Worm (Caenorhabditis elegans): ENCODE measurements around the gene grd-11.
A peak's percentile ranks its signal among the peaks of the same experiment; 100 is the strongest.

grd-11 gene

ce11 chrV:20380320-20380719 lies 23.7 kb downstream of the grd-11 start, which contains the start of gene K02E2.6:
K02E2.6 (plus strand) TSS chrV:20380561.
- no peak for TF ChIP-seq efl-1 (GFP tag; optimal IDR thresholded peaks at IDR 0.05)

- TF ChIP-seq let-607 (tag; optimal IDR thresholded peaks at IDR 0.05) (peak in 1 of 2 experiments; percentile 63), K12H6.12 (tag; optimal IDR thresholded peaks at IDR 0.05) (peak; percentile 40), lin-35 (GFP tag; optimal IDR thresholded peaks at IDR 0.05) (no peak), lin-40 (tag; optimal IDR thresholded peaks at IDR 0.05) (peak; percentile 19), hmg-1.2 (GFP tag; IDR thresholded peaks at IDR 0.05) (peak; percentile 87; the same call in 1 of the 2 replicates), chd-7 (tag; optimal IDR thresholded peaks at IDR 0.05) (no peak)
Observed at ce11 chrV:20383065-20383609, 26.6 kb downstream of the grd-11 start, which contains the start of gene K02E2.11. K02E2.11 (plus strand) TSS chrV:20383315.

ce11 chrV:20386942-20387341 lies 30.4 kb downstream of the grd-11 start, which contains the start of gene K02E2.7:
K02E2.7 (minus strand) TSS chrV:20387042.
- TF ChIP-seq rpc-1 (optimal IDR thresholded peaks at IDR 0.05) (no peak), rpc-1 (tag; optimal IDR thresholded peaks at IDR 0.05) (no peak), madf-8 (GFP tag; conservative IDR thresholded peaks at IDR 0.05) (no peak), dox-1 (GFP tag; IDR thresholded peaks at IDR 0.05) (no peak), F55B11.4 (tag; optimal IDR thresholded peaks at IDR 0.05; ENCODE audit: borderline replicate concordance, insufficient read depth) (no peak), ztf-28 (GFP tag; IDR thresholded peaks at IDR 0.05) (no peak), madf-10 (tag; optimal IDR thresholded peaks at IDR 0.05) (no peak), ceh-100 (GFP tag; IDR thresholded peaks at IDR 0.05) (no peak), K11D2.4 (GFP tag; IDR thresholded peaks at IDR 0.05) (no peak), attf-3 (GFP tag; conservative IDR thresholded peaks at IDR 0.05) (no peak)

ce11 chrV:20387415-20387814 lies 30.8 kb downstream of the grd-11 start, which contains the start of gene F53H2.1:
F53H2.1 (plus strand) TSS chrV:20387715.
- no peak for TF ChIP-seq ceh-79 (tag; optimal IDR thresholded peaks at IDR 0.05)
- TF ChIP-seq him-1 (tag; optimal IDR thresholded peaks at IDR 0.05), result no peak
- no peak for TF ChIP-seq Y79H2A.3 (GFP tag; conservative IDR thresholded peaks at IDR 0.05)
- TF ChIP-seq cebp-2 (GFP tag; IDR thresholded peaks at IDR 0.05), result no peak
- no peak for TF ChIP-seq Y53F4B.3 (GFP tag; IDR thresholded peaks at IDR 0.05)
- no peak for TF ChIP-seq bed-2 (GFP tag; IDR thresholded peaks at IDR 0.05)
- no peak for TF ChIP-seq rcor-1 (GFP tag; IDR thresholded peaks at IDR 0.05)
- TF ChIP-seq akir-1 (GFP tag; optimal IDR thresholded peaks at IDR 0.05), result no peak
- TF ChIP-seq repo-1 (tag; optimal IDR thresholded peaks at IDR 0.05), result no peak
- TF ChIP-seq atf-7 (tag; optimal IDR thresholded peaks at IDR 0.05), result no peak
- no peak for TF ChIP-seq B0261.1 (tag; optimal IDR thresholded peaks at IDR 0.05)
- TF ChIP-seq lin-40 (tag; optimal IDR thresholded peaks at IDR 0.05), result no peak
- no peak for TF ChIP-seq madf-10 (tag; optimal IDR thresholded peaks at IDR 0.05)
- no peak for TF ChIP-seq lir-1 (GFP tag; conservative IDR thresholded peaks at IDR 0.05)
- no peak for TF ChIP-seq ztf-26 (tag; optimal IDR thresholded peaks at IDR 0.05)

ce11 chrV:20393773-20394172 lies 37.2 kb downstream of the grd-11 start, which contains the start of gene cnc-7:
cnc-7 (plus strand) TSS chrV:20394073.
- TF ChIP-seq Y53G8AR.9 (GFP tag; conservative IDR thresholded peaks at IDR 0.05) (no peak), lin-26 (GFP tag; IDR thresholded peaks at IDR 0.05) (no peak), F52B5.7 (tag; optimal IDR thresholded peaks at IDR 0.05) (no peak), sptf-2 (GFP tag; optimal IDR thresholded peaks at IDR 0.05) (no peak), rpc-1 (optimal IDR thresholded peaks at IDR 0.05) (no peak), rpc-1 (tag; optimal IDR thresholded peaks at IDR 0.05) (no peak), egl-44 (GFP tag; IDR thresholded peaks at IDR 0.05) (no peak), aptf-3 (GFP tag; IDR thresholded peaks at IDR 0.05) (no peak), xnd-1 (tag; optimal IDR thresholded peaks at IDR 0.05) (no peak), attf-5 (GFP tag; optimal IDR thresholded peaks at IDR 0.05) (no peak), ceh-100 (GFP tag; IDR thresholded peaks at IDR 0.05) (no peak), ama-1 (optimal IDR thresholded peaks at IDR 0.05) (no peak), ama-1 (GFP tag; optimal IDR thresholded peaks at IDR 0.05) (no peak), T07F8.4 (tag; optimal IDR thresholded peaks at IDR 0.05) (no peak), madf-10 (tag; optimal IDR thresholded peaks at IDR 0.05) (no peak), snpc-1.1 (tag; optimal IDR thresholded peaks at IDR 0.05; ENCODE audit: insufficient read depth) (no peak), athp-1 (tag; optimal IDR thresholded peaks at IDR 0.05) (no peak), nhr-90 (tag; optimal IDR thresholded peaks at IDR 0.05) (no peak)

All from whole organism, young adult.